Worm (Caenorhabditis elegans) whole organism, L1 larva: Measurements from ENCODE around the gene mca-1.
A peak's percentile ranks its signal among the peaks of the same experiment; 100 is the strongest.

ENCODE experiments used
- C16A3.4 ChIP-seq: fragments of 150-350 bp; optimal IDR thresholded peaks from 2 replicates; lab custom pipeline; 2014; ENCODE audit warnings: missing biosample characterization, missing genetic modification characterization
- alr-1 ChIP-seq: fragments of 200-800 bp; sonication (Bioruptor generic); optimal IDR thresholded peaks from 2 replicates; lab custom pipeline; 2018; ENCODE audit warnings: borderline replicate concordance, mild to moderate bottlenecking, missing genetic modification characterization, missing compliant biosample characterization
- blmp-1 ChIP-seq: fragments of 150-350 bp; optimal IDR thresholded peaks from 2 replicates; lab custom pipeline; 2014; ENCODE audit warnings: missing biosample characterization, missing genetic modification characterization
- ceh-8 ChIP-seq: fragments of 200-800 bp; sonication (Bioruptor generic); optimal IDR thresholded peaks from 2 replicates; lab custom pipeline; 2018; ENCODE audit warnings: mild to moderate bottlenecking, missing genetic modification characterization, moderate library complexity, missing compliant biosample characterization
- ceh-88 ChIP-seq: fragments of 200-800 bp; sonication (Bioruptor generic); IDR thresholded peaks from 2 replicates; pipeline ENCODE4 v1.3.6; 2022; ENCODE audit warnings: missing genetic modification characterization, missing compliant biosample characterization
- dpl-1 ChIP-seq, 3 experiments: fragments of 150-350 bp in 2 of 3; sonication (generic microtip) in 1 of 3; optimal IDR thresholded peaks; 2 replicates each; lab custom pipeline; 2014 to 2017; ENCODE audit warnings: missing biosample characterization in 3 of 3, missing genetic modification characterization in 3 of 3, missing genetic modification reagents in 3 of 3
- dsc-1 ChIP-seq: sonication (generic microtip); optimal IDR thresholded peaks from 2 replicates; lab custom pipeline; 2016; ENCODE audit warnings: mild to moderate bottlenecking, missing genetic modification characterization, missing compliant biosample characterization
- efl-1 ChIP-seq, 4 experiments: fragments of 150-350 bp; optimal IDR thresholded peaks in 3 of 4; peaks in 1 of 4; 1 replicate in 1 of 4; 2 replicates in 3 of 4; lab custom pipeline; 2014; ENCODE audit warnings: missing biosample characterization in 2 of 4, missing genetic modification characterization in 2 of 4, missing genetic modification reagents in 2 of 4
- egl-13 ChIP-seq: sonication (generic microtip); optimal IDR thresholded peaks from 2 replicates; lab custom pipeline; 2016; ENCODE audit warnings: missing genotype, missing genetic modification reagents, missing genetic modification characterization, missing compliant biosample characterization
- egl-27 ChIP-seq, 2 experiments: fragments of 150-350 bp in 1 of 2; sonication (generic microtip); optimal IDR thresholded peaks; 3 replicates each; lab custom pipeline; 2017 to 2018; ENCODE audit warnings: missing biosample characterization in 2 of 2, missing genetic modification characterization in 2 of 2, missing genetic modification reagents in 2 of 2
- elt-2 ChIP-seq: sonication (generic microtip); optimal IDR thresholded peaks from 2 replicates; lab custom pipeline; 2016; ENCODE audit warnings: missing genetic modification characterization, mild to moderate bottlenecking, inconsistent platforms, missing compliant biosample characterization, missing genetic modification reagents
- fkh-10 ChIP-seq: sonication (generic microtip); optimal IDR thresholded peaks from 2 replicates; lab custom pipeline; 2017; ENCODE audit warnings: missing biosample characterization, missing genetic modification reagents, missing genetic modification characterization
- grh-1 ChIP-seq: fragments of 200-800 bp; sonication (Bioruptor generic); IDR thresholded peaks from 2 replicates; pipeline ENCODE4 v1.3.6; 2022; ENCODE audit warnings: missing genetic modification reagents, missing genetic modification characterization, missing compliant biosample characterization
- isw-1 ChIP-seq: fragments of 200-800 bp; sonication (Bioruptor generic); IDR thresholded peaks from 2 replicates; pipeline ENCODE4 v1.3.6; 2022; ENCODE audit warnings: missing genetic modification characterization, missing compliant biosample characterization
- jun-1 ChIP-seq: fragments of 150-350 bp; optimal IDR thresholded peaks from 2 replicates; lab custom pipeline; 2014; ENCODE audit warnings: missing biosample characterization, missing genetic modification reagents, missing genetic modification characterization
- lin-13 ChIP-seq: fragments of 150-350 bp; optimal IDR thresholded peaks from 2 replicates; lab custom pipeline; 2014; ENCODE audit warnings: missing biosample characterization, missing genetic modification reagents, missing genetic modification characterization
- lin-14 ChIP-seq: fragments of 200-800 bp; sonication (Bioruptor generic); optimal IDR thresholded peaks from 2 replicates; lab custom pipeline; 2018; ENCODE audit warnings: mild to moderate bottlenecking, missing genetic modification characterization, moderate library complexity, missing compliant biosample characterization
- lin-35 ChIP-seq, 2 experiments: fragments of 150-350 bp; optimal IDR thresholded peaks; 2 replicates each; lab custom pipeline; 2014; ENCODE audit warnings: missing biosample characterization in 2 of 2, missing genetic modification characterization in 2 of 2, missing genetic modification reagents in 2 of 2
- lin-39 ChIP-seq: fragments of 150-350 bp; optimal IDR thresholded peaks from 2 replicates; lab custom pipeline; 2014; ENCODE audit warnings: missing biosample characterization, missing genetic modification reagents, missing genetic modification characterization
- mdl-1 ChIP-seq, 2 experiments: fragments of 150-350 bp; optimal IDR thresholded peaks; 2 replicates each; lab custom pipeline; 2014 to 2017; ENCODE audit warnings: missing biosample characterization in 2 of 2, missing genetic modification characterization in 2 of 2, inconsistent platforms in 1 of 2
- mef-2 ChIP-seq: fragments of 150-350 bp; optimal IDR thresholded peaks from 2 replicates; lab custom pipeline; 2014; ENCODE audit warnings: missing biosample characterization, missing genetic modification characterization
- mep-1 ChIP-seq: fragments of 150-350 bp; optimal IDR thresholded peaks from 2 replicates; lab custom pipeline; 2014; ENCODE audit warnings: missing biosample characterization, missing genetic modification characterization
- nhr-11 ChIP-seq: fragments of 150-350 bp; optimal IDR thresholded peaks from 2 replicates; lab custom pipeline; 2014; ENCODE audit warnings: missing biosample characterization, missing genetic modification characterization
- nhr-19 ChIP-seq: fragments of 200-800 bp; sonication (Bioruptor generic); conservative IDR thresholded peaks from 2 replicates; pipeline ENCODE4 v1.3.6; 2022; ENCODE audit warnings: missing genetic modification characterization, missing compliant biosample characterization
- nhr-20 ChIP-seq: sonication (generic microtip); optimal IDR thresholded peaks from 2 replicates; lab custom pipeline; 2016; ENCODE audit warnings: mild to moderate bottlenecking, missing genetic modification characterization, missing compliant biosample characterization
- nhr-237 ChIP-seq: fragments of 150-350 bp; optimal IDR thresholded peaks from 2 replicates; lab custom pipeline; 2014; ENCODE audit warnings: missing biosample characterization, missing genetic modification characterization
- nhr-47 ChIP-seq: sonication (generic microtip); optimal IDR thresholded peaks from 2 replicates; lab custom pipeline; 2016; ENCODE audit warnings: mild to moderate bottlenecking, missing genetic modification characterization, moderate library complexity, missing compliant biosample characterization
- nhr-71 ChIP-seq: sonication (generic microtip); optimal IDR thresholded peaks from 2 replicates; lab custom pipeline; 2016; ENCODE audit warnings: mild to moderate bottlenecking, missing genetic modification characterization, moderate library complexity, missing compliant biosample characterization
- nhr-76 ChIP-seq: sonication (generic microtip); optimal IDR thresholded peaks from 2 replicates; lab custom pipeline; 2017; ENCODE audit warnings: missing biosample characterization, missing genetic modification characterization
- nhr-85 ChIP-seq: sonication (generic microtip); peaks from one replicate; lab custom pipeline; 2016; ENCODE audit warnings: missing genetic modification characterization, inconsistent platforms, missing compliant biosample characterization
- pqm-1 ChIP-seq: sonication (generic microtip); optimal IDR thresholded peaks from 3 replicates; lab custom pipeline; 2017; ENCODE audit warnings: missing biosample characterization, missing genetic modification characterization
- rnt-1 ChIP-seq: sonication (generic microtip); optimal IDR thresholded peaks from 2 replicates; lab custom pipeline; 2016; ENCODE audit warnings: mild to moderate bottlenecking, missing genetic modification characterization, moderate library complexity, missing compliant biosample characterization
- skn-1 ChIP-seq: fragments of 150-350 bp; optimal IDR thresholded peaks from 2 replicates; lab custom pipeline; 2014; ENCODE audit warnings: missing biosample characterization, missing genetic modification characterization
- snpc-4 ChIP-seq: fragments of 150-350 bp; optimal IDR thresholded peaks from 2 replicates; lab custom pipeline; 2014; ENCODE audit warnings: missing biosample characterization, missing genetic modification characterization
- snu-23 ChIP-seq: sonication (generic microtip); optimal IDR thresholded peaks from 2 replicates; lab custom pipeline; 2016; ENCODE audit warnings: missing genetic modification characterization, missing compliant biosample characterization
- sup-37 ChIP-seq: fragments of 200-800 bp; sonication (Bioruptor generic); optimal IDR thresholded peaks from 2 replicates; lab custom pipeline; 2018; ENCODE audit warnings: mild to moderate bottlenecking, missing genetic modification characterization, missing compliant biosample characterization
- swsn-7 ChIP-seq: sonication (generic microtip); optimal IDR thresholded peaks from 2 replicates; lab custom pipeline; 2016; ENCODE audit warnings: missing genetic modification characterization, missing compliant biosample characterization
- tlp-1 ChIP-seq: fragments of 150-350 bp; optimal IDR thresholded peaks from 2 replicates; lab custom pipeline; 2014; ENCODE audit warnings: missing biosample characterization, missing genetic modification characterization
- unc-30 ChIP-seq: sonication (generic microtip); optimal IDR thresholded peaks from 2 replicates; lab custom pipeline; 2017; ENCODE audit warnings: missing biosample characterization, missing genetic modification characterization
- unc-86 ChIP-seq: sonication (generic microtip); optimal IDR thresholded peaks from 2 replicates; lab custom pipeline; 2016; ENCODE audit warnings: missing genetic modification characterization, missing compliant biosample characterization
- unc-98 ChIP-seq: fragments of 200-800 bp; sonication (Bioruptor generic); IDR thresholded peaks from 2 replicates; pipeline ENCODE4 v1.3.6; 2022; ENCODE audit warnings: missing genetic modification characterization, missing compliant biosample characterization
- zag-1 ChIP-seq: fragments of 150-350 bp; optimal IDR thresholded peaks from 2 replicates; lab custom pipeline; 2014; ENCODE audit warnings: missing biosample characterization, missing genetic modification characterization

The mca-1 gene

DNA sequence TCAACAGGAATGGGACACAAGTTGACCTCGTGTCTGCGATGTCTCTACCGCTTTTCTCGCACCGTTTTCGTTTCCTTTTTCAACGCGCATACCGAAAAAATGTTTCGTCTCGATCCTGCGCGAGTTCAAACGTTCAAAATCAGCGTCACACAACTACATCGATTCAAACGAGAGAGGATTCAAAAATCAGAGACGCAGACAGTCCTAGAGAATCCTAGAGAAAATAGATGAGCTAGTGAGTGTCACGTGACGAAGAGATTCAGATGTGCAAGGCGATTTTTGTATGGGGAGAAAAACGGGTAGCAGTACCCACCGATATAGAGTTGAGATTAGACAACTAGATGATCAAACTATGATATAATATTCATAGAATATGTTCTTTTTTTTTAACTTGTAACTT lies 35.2 kb upstream of the mca-1 start (continued):
- TF ChIP-seq fkh-10 (no peak), snpc-4 (tag; lab: Kevin White, UChicago) (no peak), sup-37 (GFP tag; lab: Kevin White, UChicago) (no peak), rnt-1 (tag; lab: Kevin White, UChicago) (peak; percentile 67), lin-35 (GFP tag; optimal IDR thresholded peaks at IDR 0.05; lab: Kevin White, UChicago) (peak; percentile 39 to 75), tlp-1 (no peak), alr-1 (tag; lab: Kevin White, UChicago) (no peak), mdl-1 (tag; optimal IDR thresholded peaks at IDR 0.05; lab: Kevin White, UChicago) (peak; percentile 8 to 70), snu-23 (GFP tag; lab: Kevin White, UChicago) (peak; percentile 86), nhr-85 (tag; lab: Kevin White, UChicago) (peak; percentile 98), zag-1 (tag; lab: Kevin White, UChicago) (no peak), skn-1 (tag; lab: Kevin White, UChicago) (peak; percentile 20), swsn-7 (tag; lab: Kevin White, UChicago) (peak; percentile 59), jun-1 (tag; lab: Kevin White, UChicago) (peak; percentile 56), lin-39 (tag; lab: Kevin White, UChicago) (peak; percentile 30), ceh-88 (no peak), blmp-1 (tag; lab: Kevin White, UChicago) (peak; percentile 77), nhr-11 (peak; percentile 7), unc-86 (tag; lab: Kevin White, UChicago) (no peak), nhr-237 (tag; lab: Kevin White, UChicago) (no peak), nhr-76 (no peak), grh-1 (GFP tag; lab: Robert Waterston, UW) (peak; percentile 79), egl-13 (no peak), C16A3.4 (tag; lab: Kevin White, UChicago) (no peak), nhr-47 (tag; lab: Kevin White, UChicago) (peak; percentile 67), dpl-1 (GFP tag; optimal IDR thresholded peaks at IDR 0.05; lab: Kevin White, UChicago) (peak; percentile 25 to 42 (median 38)), pqm-1 (tag; lab: Kevin White, UChicago) (no peak), nhr-19 (peak; percentile 73), dsc-1 (tag; lab: Kevin White, UChicago) (no peak), lin-13 (GFP tag; lab: Kevin White, UChicago) (peak; percentile 1), mep-1 (peak; percentile 88), unc-30 (tag; lab: Kevin White, UChicago) (no peak), ceh-8 (GFP tag; lab: Kevin White, UChicago) (no peak), mef-2 (no peak)

DNA sequence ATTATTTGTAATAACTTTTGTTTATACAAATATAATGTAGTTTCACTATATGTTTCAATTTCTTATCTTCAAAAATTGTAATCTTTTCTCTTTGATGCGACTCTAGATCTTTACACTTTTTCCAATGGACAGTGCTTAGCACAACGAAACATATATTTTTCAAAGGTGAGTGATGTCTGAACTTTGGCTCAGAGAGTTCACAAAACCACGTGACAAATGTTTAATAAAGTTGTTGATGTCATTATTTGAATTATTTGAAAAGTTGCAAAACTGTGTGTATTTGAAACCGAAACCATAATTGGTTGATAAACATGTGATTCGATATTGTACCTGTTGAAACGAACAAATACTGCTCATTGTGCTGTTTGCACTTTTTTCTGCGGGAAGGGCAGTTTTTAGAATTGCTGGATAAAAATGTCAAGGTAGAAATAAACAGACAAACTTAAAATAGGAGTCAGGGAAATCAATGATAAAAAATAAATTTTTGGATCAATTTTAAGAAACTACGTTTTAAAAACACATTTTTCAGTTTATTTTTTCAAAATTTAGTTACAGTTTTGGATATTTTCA lies 33.4 kb upstream of the mca-1 start:
- TF ChIP-seq efl-1 (optimal IDR thresholded peaks at IDR 0.05; lab: Kevin White, UChicago) (no peak), efl-1 (GFP tag; optimal IDR thresholded peaks at IDR 0.05 in 1 of 2; lab: Kevin White, UChicago) (peak in 1 of 2 experiments; percentile 56), unc-98 (no peak), nhr-19 (peak; percentile 10; the same call in 1 of the 2 replicates), egl-27 (tag; optimal IDR thresholded peaks at IDR 0.05; lab: Kevin White, UChicago) (no peak), lin-35 (GFP tag; optimal IDR thresholded peaks at IDR 0.05; lab: Kevin White, UChicago) (peak in 1 of 2 experiments; percentile 14), nhr-71 (tag; lab: Kevin White, UChicago) (peak; percentile 64), snu-23 (GFP tag; lab: Kevin White, UChicago) (peak; percentile 23), tlp-1 (no peak), ceh-88 (no peak), lin-14 (GFP tag; lab: Kevin White, UChicago) (peak; percentile 46), isw-1 (no peak), mdl-1 (tag; optimal IDR thresholded peaks at IDR 0.05; lab: Kevin White, UChicago) (peak in 1 of 2 experiments; percentile 31), nhr-20 (tag; lab: Kevin White, UChicago) (peak; percentile 77), elt-2 (tag; lab: Kevin White, UChicago) (peak; percentile 65)
- TF ChIP-seq, all 84 proteins: peak for 9
